Worm (Caenorhabditis elegans) whole organism, L4 larva: Measurements from ENCODE around the gene nhr-286.

Experiments
- dmd-9 ChIP-seq: fragments of 200-800 bp; sonication (Bioruptor generic); IDR thresholded peaks from 2 replicates; pipeline ENCODE4 v1.3.6; 2022; ENCODE audit warnings: missing genetic modification reagents, missing genetic modification characterization, missing compliant biosample characterization
- fkh-10 ChIP-seq: fragments of 150-350 bp; optimal IDR thresholded peaks from 2 replicates; lab custom pipeline; 2014; ENCODE audit warnings: missing biosample characterization, missing genetic modification reagents, missing genetic modification characterization
- hlh-30 ChIP-seq: sonication (generic microtip); optimal IDR thresholded peaks from 2 replicates; lab custom pipeline; 2017; ENCODE audit warnings: antibody characterized with exemption, mild to moderate bottlenecking, missing genetic modification characterization, missing compliant biosample characterization; ENCODE audit not compliant: insufficient read depth
- nhr-25 ChIP-seq: sonication (generic microtip); optimal IDR thresholded peaks from 2 replicates; lab custom pipeline; 2017; ENCODE audit warnings: missing genetic modification characterization, mild to moderate bottlenecking, missing compliant biosample characterization, antibody characterized with exemption, moderate library complexity, borderline replicate concordance; ENCODE audit not compliant: insufficient read depth
- nhr-28 ChIP-seq: fragments of 150-350 bp; optimal IDR thresholded peaks from 2 replicates; lab custom pipeline; 2014; ENCODE audit warnings: missing biosample characterization, missing genetic modification characterization
- unc-39 ChIP-seq: sonication (generic microtip); optimal IDR thresholded peaks from 2 replicates; lab custom pipeline; 2017; ENCODE audit warnings: missing biosample characterization, missing genetic modification characterization
- ztf-7 ChIP-seq: fragments of 150-350 bp; optimal IDR thresholded peaks from 2 replicates; lab custom pipeline; 2014; ENCODE audit warnings: missing biosample characterization, missing genetic modification characterization

- TF ChIP-seq hlh-30 = no peak
- no peak for TF ChIP-seq nhr-28 (tag; lab: Kevin White, UChicago)
- no peak for TF ChIP-seq ztf-7
- TF ChIP-seq fkh-10 (GFP tag; lab: Kevin White, UChicago) = no peak
- TF ChIP-seq dmd-9 (GFP tag; lab: Robert Waterston, UW) = no peak
- no peak for TF ChIP-seq nhr-25 (tag; lab: Kevin White, UChicago)
- TF ChIP-seq unc-39 (tag; lab: Kevin White, UChicago) = no peak
Observed at ce11 chrV:7110370-7110769, 19.0 kb upstream of the nhr-286 start.
